Worm (Caenorhabditis elegans) whole organism, midembryonic: Measurements from ENCODE around the gene B0348.1.

Experiments used
- T22C8.4 ChIP-seq: fragments of 200-800 bp; sonication (Bioruptor generic); IDR thresholded peaks from 2 replicates; pipeline ENCODE4 v1.3.6; 2022; ENCODE audit warnings: missing genetic modification characterization, missing compliant biosample characterization
- flt-1 ChIP-seq: fragments of 200-800 bp; sonication (Bioruptor generic); IDR thresholded peaks from 2 replicates; pipeline ENCODE4 v1.3.6; 2022; ENCODE audit warnings: missing genetic modification characterization, missing compliant biosample characterization
- klf-2 ChIP-seq: fragments of 200-800 bp; sonication (Bioruptor generic); conservative IDR thresholded peaks from 2 replicates; pipeline ENCODE4 v1.3.6; 2022; ENCODE audit warnings: missing genetic modification reagents, missing genetic modification characterization, missing compliant biosample characterization
- med-1 ChIP-seq: sonication (generic microtip); optimal IDR thresholded peaks from 2 replicates; lab custom pipeline; 2017; ENCODE audit warnings: missing genetic modification characterization, mild to moderate bottlenecking, missing compliant biosample characterization, antibody characterized with exemption, missing genetic modification reagents; ENCODE audit not compliant: insufficient read depth
- tab-1 ChIP-seq: fragments of 200-800 bp; sonication (Bioruptor generic); IDR thresholded peaks from 2 replicates; pipeline ENCODE4 v1.3.6; 2022; ENCODE audit warnings: missing genetic modification characterization, missing compliant biosample characterization
- ztf-23 ChIP-seq: fragments of 200-800 bp; sonication (Bioruptor generic); IDR thresholded peaks from 2 replicates; pipeline ENCODE4 v1.3.6; 2022; ENCODE audit warnings: missing genetic modification reagents, missing genetic modification characterization, missing compliant biosample characterization
- ztf-29 ChIP-seq: fragments of 200-800 bp; sonication (Bioruptor generic); IDR thresholded peaks from 2 replicates; pipeline ENCODE4 v1.3.6; 2022; ENCODE audit warnings: missing genetic modification reagents, missing genetic modification characterization, missing compliant biosample characterization

DNA sequence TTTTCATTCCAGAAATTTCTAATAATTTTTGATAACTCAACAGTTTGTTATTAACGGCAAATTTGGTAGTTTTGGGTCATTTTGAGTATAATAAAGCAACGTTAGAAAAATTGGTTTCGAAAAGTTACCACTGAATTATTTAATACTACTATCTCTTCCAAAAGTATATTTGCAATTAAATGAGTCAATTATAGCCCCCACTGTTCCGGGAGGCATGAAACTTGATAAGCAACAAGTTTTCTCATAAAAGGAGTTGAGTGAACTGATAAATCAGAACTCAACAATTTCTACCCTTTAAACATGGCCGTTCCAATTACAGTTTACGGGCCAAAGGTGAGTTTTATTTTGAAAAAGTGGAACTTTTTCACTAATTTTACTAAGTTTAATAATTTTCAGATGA, at the start of gene B0348.1:
- TF ChIP-seq ztf-23 = no peak
- TF ChIP-seq ztf-29 = no peak
- TF ChIP-seq klf-2 (GFP tag; lab: Robert Waterston, UW) = no peak
- TF ChIP-seq med-1 = no peak
- TF ChIP-seq flt-1 (GFP tag; lab: Robert Waterston, UW) = no peak
- no peak for TF ChIP-seq tab-1
- TF ChIP-seq T22C8.4 = no peak
